Fruit fly (Drosophila melanogaster) whole organism: ENCODE results near the gene Sfp78E.

Source experiments
- CG8478 ChIP-seq: fragments of >200 bp; optimal IDR thresholded peaks from 2 replicates; lab custom pipeline; 2018; ENCODE audit warnings: inconsistent platforms
- Dll ChIP-seq: fragments of >200 bp; optimal IDR thresholded peaks from 2 replicates; lab custom pipeline; 2017
- EcR ChIP-seq, 2 experiments: fragments of >200 bp; optimal IDR thresholded peaks; 2 replicates each; lab custom pipeline; 2017; ENCODE audit warnings: missing biosample characterization in 2 of 2, missing genetic modification characterization in 2 of 2, missing genetic modification reagents in 2 of 2
- pan ChIP-seq: fragments of >200 bp; optimal IDR thresholded peaks from 2 replicates; lab custom pipeline; 2017
- psq ChIP-seq: fragments of >200 bp; optimal IDR thresholded peaks from 2 replicates; lab custom pipeline; 2017
- usp ChIP-seq: fragments of >200 bp; optimal IDR thresholded peaks from 2 replicates; lab custom pipeline; 2017; ENCODE audit warnings: missing biosample characterization, missing genetic modification characterization, mixed read lengths

Sfp78E gene

DNA sequence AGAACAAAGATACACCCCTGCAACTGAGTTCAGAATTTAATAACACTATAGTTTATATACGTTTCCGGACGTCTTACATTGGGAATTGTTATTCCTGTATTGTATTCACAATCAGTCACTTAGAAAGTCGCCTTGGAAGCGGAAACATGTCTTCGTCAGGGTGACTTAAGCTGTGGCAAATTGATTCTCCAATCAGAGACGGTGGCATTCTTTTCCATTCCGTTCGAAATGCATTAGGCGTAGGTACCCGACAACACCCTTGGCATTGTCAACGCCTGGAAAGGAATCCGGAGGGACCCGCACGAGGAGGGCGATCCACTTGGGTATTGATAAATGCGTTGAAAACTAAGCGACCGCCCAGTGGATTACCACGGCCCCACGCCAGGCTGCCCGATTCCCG lies at the start of gene Sfp78E:
Sfp78E (minus strand) TSS at position 101 of the 400 bp plus-strand sequence.
- TF ChIP-seq pan (no peak), psq (lab: Kevin White, UChicago) (no peak), EcR (GFP tag; optimal IDR thresholded peaks at IDR 0.05; lab: Kevin White, UChicago) (no peak), usp (GFP tag; lab: Kevin White, UChicago) (no peak), Dll (lab: Kevin White, UChicago) (no peak), CG8478 (no peak)

dm6 chr3L:21733387-21733786 lies 49.5 kb upstream of the Sfp78E start, which contains the start of gene CG14568:
Gene CG14568 (minus strand): TSS chr3L:21733487.
- TF ChIP-seq CG8478 (no peak), EcR (GFP tag; optimal IDR thresholded peaks at IDR 0.05; lab: Kevin White, UChicago) (no peak), pan (no peak), Dll (lab: Kevin White, UChicago) (no peak), usp (GFP tag; lab: Kevin White, UChicago) (no peak), psq (lab: Kevin White, UChicago) (no peak)

DNA sequence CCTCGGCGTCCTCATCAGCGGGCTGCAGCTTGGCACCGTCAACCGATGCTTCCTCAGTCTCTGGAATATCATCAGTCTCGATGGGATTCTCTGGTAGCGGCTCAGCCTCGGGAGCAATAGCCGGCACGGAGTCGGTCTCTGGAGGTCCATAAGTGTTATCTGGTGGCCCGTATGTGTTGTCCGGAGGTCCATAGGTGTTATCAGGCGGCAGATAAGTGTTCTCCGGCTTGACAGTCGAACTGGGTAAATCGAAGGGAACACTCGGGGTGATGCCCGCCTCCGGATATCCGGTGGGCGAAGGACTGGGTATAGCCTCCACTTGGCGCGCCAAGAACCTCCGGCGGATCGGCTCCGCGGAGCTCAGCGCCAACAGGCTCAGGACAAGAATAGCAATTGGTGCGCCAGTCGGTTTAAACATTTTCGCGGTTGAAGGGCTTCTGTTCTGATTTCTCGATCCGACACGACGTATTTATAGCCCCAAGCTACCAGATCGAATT lies 47.3 kb upstream of the Sfp78E start, which contains the start of gene CG14569:
CG14569 (minus strand) TSS at position 447 of the 497 bp plus-strand sequence.
- no peak for TF ChIP-seq psq (lab: Kevin White, UChicago)

DNA sequence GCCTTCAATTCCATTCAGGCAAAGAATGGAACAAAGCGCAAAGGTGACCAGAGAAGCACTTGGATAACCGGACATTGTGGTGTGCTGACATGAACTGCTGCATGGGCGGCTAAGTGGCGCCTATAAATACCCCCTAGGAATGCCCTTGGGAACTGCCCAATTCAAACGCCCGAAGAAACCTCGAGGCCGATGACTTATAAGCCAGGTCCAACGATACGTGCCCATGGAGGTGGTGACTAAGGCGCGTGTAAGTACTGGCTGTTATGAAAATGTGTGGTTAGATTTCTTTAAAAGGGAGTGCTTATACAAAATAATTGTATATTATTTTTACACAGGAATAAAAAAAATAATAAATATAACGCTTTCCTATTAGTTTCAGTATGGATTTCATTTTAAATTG lies 46.5 kb upstream of the Sfp78E start, which contains the start of gene CG14570:
CG14570 (minus strand) TSS at position 101 of the 400 bp plus-strand sequence.
- TF ChIP-seq usp (GFP tag; lab: Kevin White, UChicago) (no peak), psq (lab: Kevin White, UChicago) (no peak), EcR (GFP tag; optimal IDR thresholded peaks at IDR 0.05; lab: Kevin White, UChicago) (no peak), Dll (lab: Kevin White, UChicago) (no peak), pan (no peak), CG8478 (no peak)

dm6 chr3L:21728616-21729047 lies 44.8 kb upstream of the Sfp78E start, which contains the start of the genes CG11247 and Polr2H:
Gene CG11247 (minus strand): TSS chr3L:21728806.
Gene Polr2H (plus strand): TSS chr3L:21728932.
- no peak for TF ChIP-seq CG8478
- TF ChIP-seq usp (GFP tag; lab: Kevin White, UChicago), result no peak
- TF ChIP-seq psq (lab: Kevin White, UChicago), result no peak
- peak; percentile 3 to 30 for TF ChIP-seq EcR (GFP tag; optimal IDR thresholded peaks at IDR 0.05; lab: Kevin White, UChicago)

- TF ChIP-seq CG8478 (no peak), EcR (GFP tag; optimal IDR thresholded peaks at IDR 0.05; lab: Kevin White, UChicago) (no peak), usp (GFP tag; lab: Kevin White, UChicago) (no peak), Dll (lab: Kevin White, UChicago) (no peak), psq (lab: Kevin White, UChicago) (no peak), pan (no peak)
Measured at dm6 chr3L:21727728-21728124, 43.9 kb upstream of the Sfp78E start.

DNA sequence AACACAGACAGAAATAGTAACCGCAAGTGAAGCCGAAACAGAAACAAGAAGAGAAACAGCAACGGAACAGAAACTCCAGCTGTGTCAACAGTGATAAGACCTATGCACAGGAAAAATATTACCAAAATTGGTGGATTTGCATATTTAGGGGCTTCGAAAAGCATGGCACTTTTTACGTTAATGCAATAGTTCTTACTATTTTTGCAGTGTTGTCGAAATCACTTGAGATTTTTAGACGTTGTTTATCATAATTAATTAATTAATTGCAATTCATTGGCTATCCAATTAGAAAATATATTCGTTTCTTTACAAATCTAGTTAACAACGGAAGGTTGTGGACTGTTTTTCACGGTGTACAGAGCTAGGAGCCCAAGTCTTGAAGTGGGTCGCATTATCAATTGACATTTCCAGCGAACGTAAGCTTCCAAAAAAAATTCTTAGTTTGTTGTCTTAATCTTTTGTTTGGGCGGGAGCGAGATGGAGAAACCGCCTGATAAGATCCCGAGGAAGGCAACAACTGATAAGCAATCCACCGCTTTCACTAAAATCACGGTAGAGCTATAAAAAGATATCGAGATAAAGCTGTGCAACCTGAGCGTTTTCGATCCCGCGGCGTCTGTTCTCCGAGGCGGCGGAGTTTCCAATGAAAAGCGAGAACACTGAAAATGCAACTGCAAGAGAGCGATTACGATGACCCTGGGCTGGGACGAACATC lies 43.3 kb upstream of the Sfp78E start:
- TF ChIP-seq usp (GFP tag; lab: Kevin White, UChicago), result no peak
- TF ChIP-seq CG8478, result no peak
- TF ChIP-seq psq (lab: Kevin White, UChicago), result no peak
- no peak for TF ChIP-seq Dll (lab: Kevin White, UChicago)
- no peak for TF ChIP-seq pan

DNA sequence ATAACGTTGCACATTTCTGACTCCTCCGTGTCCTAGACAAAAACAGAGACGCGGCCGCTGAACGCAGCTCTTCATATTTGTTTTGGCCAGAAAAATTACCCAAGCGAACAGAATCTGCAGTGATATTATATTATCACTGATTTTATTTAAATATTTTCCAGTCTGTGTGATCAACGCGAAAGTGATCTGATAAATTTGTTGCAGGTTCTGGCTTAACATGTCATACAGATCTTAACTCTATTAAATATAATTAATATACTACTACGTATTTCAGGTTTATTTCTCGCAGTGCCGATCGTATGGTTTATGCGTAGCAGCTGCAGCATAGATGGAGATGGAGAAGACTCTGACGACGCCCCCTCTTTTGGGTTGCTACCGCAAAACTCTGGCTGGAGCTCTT lies 37.0 kb upstream of the Sfp78E start:
- no peak for TF ChIP-seq Dll (lab: Kevin White, UChicago)
- TF ChIP-seq usp (GFP tag; lab: Kevin White, UChicago), result no peak
- no peak for TF ChIP-seq CG8478
- no peak for TF ChIP-seq EcR (GFP tag; optimal IDR thresholded peaks at IDR 0.05; lab: Kevin White, UChicago)
- TF ChIP-seq pan, result no peak
- TF ChIP-seq psq (lab: Kevin White, UChicago), result no peak

- TF ChIP-seq usp (GFP tag; lab: Kevin White, UChicago) (no peak), EcR (GFP tag; optimal IDR thresholded peaks at IDR 0.05; lab: Kevin White, UChicago) (no peak), pan (no peak), CG8478 (no peak), Dll (lab: Kevin White, UChicago) (no peak), psq (lab: Kevin White, UChicago) (no peak)
Measured at dm6 chr3L:21718233-21718632, 34.4 kb upstream of the Sfp78E start.

DNA sequence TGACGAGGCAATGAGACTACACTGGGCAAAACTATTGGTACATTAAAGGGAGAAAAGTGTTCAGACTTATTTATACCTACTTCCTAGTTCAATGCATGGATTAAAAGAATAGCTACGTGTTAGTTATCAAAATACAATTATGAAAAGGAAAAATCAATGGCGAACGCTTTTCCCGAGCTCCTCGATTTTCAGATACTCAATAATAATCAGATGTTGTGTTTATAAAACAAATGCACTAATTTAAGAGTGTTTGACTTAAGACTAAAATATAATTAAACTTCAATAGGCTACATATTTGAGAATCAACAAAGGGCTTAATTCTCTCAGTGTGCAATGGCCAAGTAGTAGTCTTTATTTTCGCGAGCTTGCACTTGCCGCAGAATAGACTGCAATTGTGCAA lies 32.1 kb upstream of the Sfp78E start:
- TF ChIP-seq pan (no peak), CG8478 (no peak), psq (lab: Kevin White, UChicago) (no peak), Dll (lab: Kevin White, UChicago) (no peak), usp (GFP tag; lab: Kevin White, UChicago) (no peak), EcR (GFP tag; optimal IDR thresholded peaks at IDR 0.05; lab: Kevin White, UChicago) (no peak)

DNA sequence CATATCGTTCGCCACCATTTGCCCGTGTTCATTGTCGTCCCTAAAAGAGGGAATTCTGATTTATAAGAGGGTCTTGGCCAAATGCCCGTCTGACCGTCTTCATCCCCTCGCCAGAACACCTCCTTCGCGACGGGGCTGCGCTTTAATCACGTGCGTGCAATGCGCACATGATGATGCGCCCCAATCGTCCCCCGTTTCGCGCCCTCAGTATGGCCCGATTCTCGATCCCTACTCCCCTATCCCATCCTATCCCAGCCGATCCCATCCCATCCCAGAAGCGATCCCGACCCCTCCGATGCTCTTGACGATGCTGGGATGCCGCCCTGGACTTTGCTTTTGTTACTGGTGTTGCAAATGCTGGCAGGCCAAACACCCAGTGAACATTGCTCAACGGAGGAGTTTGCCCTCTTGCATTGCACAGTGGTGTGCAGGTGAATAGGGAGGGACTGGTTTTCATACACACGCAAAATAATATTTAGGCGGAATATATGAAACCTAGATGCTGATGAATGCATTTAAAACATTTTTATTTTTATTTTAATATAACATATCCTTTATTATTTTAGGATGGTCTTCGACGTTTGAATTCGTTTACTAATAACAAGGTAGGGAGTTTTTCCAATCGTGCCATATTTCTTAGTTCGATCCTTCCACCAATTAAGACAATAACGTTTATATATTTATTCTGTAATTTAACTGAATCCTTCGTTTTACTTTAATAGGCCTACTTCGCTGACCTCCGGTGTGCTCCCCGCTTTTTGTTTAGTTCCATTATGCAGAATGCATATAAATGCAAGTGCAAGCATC lies 26.1 kb upstream of the Sfp78E start:
- TF ChIP-seq EcR (GFP tag; optimal IDR thresholded peaks at IDR 0.05; lab: Kevin White, UChicago) (peak in 1 of 2 experiments; percentile 21), psq (lab: Kevin White, UChicago) (no peak)
